Worm (Caenorhabditis elegans): ENCODE results near the gene atg-2.

DNA sequence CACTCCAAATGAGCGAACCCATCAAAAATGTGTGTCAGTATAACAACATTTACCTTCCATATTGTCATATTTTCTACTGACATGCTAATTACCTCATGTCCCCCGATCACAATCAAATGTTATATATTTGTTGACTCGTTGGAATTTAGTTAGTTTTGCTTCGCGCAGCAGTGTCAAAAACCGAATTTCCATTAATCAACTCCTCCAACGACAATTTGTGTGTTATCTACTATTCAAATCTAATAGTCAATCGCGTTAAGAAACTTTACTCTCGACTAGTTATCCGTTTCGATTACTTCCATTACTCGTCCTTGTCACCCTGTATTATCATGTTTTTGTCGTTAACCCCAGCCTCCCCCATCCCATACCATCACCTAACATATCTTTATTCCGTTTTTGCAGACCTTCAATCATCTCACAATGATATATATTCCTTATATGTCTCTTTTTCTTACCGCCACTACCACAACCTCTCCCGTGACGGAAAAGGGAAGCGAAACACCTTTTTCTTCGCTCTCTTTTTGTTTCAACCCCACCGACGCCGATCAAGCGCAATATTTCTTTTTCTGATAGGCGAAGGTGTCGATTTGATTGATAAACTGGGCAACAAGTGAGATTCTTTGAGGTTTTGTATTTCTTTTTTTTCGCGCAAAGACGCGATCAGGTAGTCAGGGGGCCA is 10.6 kb upstream of the atg-2 start:
- peak; percentile 81 for TF ChIP-seq blmp-1 (tag; optimal IDR thresholded peaks at IDR 0.05)
- peak; percentile 57 for TF ChIP-seq tbx-2 (tag; optimal IDR thresholded peaks at IDR 0.05)
- no peak for TF ChIP-seq ama-1 (optimal IDR thresholded peaks at IDR 0.05)
- no peak for TF ChIP-seq nhr-237 (tag; optimal IDR thresholded peaks at IDR 0.05)
- no peak for TF ChIP-seq unc-62 (GFP tag; optimal IDR thresholded peaks at IDR 0.05)
- no peak for TF ChIP-seq rnt-1 (tag; optimal IDR thresholded peaks at IDR 0.05)
- no peak for TF ChIP-seq lin-35 (GFP tag; optimal IDR thresholded peaks at IDR 0.05)
- TF ChIP-seq isw-1 (GFP tag; IDR thresholded peaks at IDR 0.05): no peak
- TF ChIP-seq pqm-1 (tag; optimal IDR thresholded peaks at IDR 0.05): no peak
- no peak for TF ChIP-seq snpc-4 (tag; optimal IDR thresholded peaks at IDR 0.05)
- TF ChIP-seq lin-39 (tag; optimal IDR thresholded peaks at IDR 0.05): no peak
